Worm (Caenorhabditis elegans): Measurements from ENCODE around the gene abts-3.

The abts-3 gene

ce11 chrII:6147131-6147530 is 14.4 kb downstream of the abts-3 start:
- TF ChIP-seq let-526 (GFP tag; IDR thresholded peaks at IDR 0.05) (no peak), C17E4.6 (GFP tag; IDR thresholded peaks at IDR 0.05) (no peak), attf-3 (GFP tag; conservative IDR thresholded peaks at IDR 0.05) (no peak), ztf-18 (tag; optimal IDR thresholded peaks at IDR 0.05) (no peak), nhr-179 (tag; optimal IDR thresholded peaks at IDR 0.05) (no peak), B0261.1 (tag; optimal IDR thresholded peaks at IDR 0.05) (no peak), Y79H2A.3 (GFP tag; conservative IDR thresholded peaks at IDR 0.05) (no peak), hlh-12 (tag; optimal IDR thresholded peaks at IDR 0.05) (no peak), ztf-3 (GFP tag; optimal IDR thresholded peaks at IDR 0.05) (no peak), Y56A3A.18 (GFP tag; IDR thresholded peaks at IDR 0.05) (no peak)

DNA sequence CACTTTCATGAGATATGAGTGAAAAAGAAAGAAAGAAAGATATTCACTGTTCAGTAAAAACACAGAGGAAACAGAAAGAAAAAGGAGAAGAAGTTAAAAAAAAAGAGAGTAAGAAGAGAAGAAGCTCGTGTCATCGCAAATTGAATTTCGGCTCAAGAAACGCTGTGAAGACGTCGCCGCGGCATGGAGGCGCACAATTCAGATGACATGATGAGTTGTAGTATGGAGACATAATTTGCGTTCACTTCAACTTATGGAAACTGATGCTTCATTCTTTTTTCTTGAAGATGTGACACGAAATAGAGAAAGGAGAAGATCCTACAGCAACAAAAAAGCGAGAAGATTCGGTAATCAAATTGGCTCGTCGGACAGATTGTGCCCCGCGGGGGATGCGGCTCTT is 15.7 kb downstream of the abts-3 start:
- TF ChIP-seq ets-4 (GFP tag; optimal IDR thresholded peaks at IDR 0.05) (no peak), Y56A3A.18 (GFP tag; IDR thresholded peaks at IDR 0.05) (no peak), zim-3 (tag; optimal IDR thresholded peaks at IDR 0.05) (no peak), nhr-27 (tag; optimal IDR thresholded peaks at IDR 0.05) (no peak), nfyb-1 (GFP tag; IDR thresholded peaks at IDR 0.05) (no peak), egl-18 (GFP tag; IDR thresholded peaks at IDR 0.05) (no peak)

- TF ChIP-seq egrh-3 (GFP tag; IDR thresholded peaks at IDR 0.05) (peak; percentile 16; the same call in 1 of the 2 replicates), zfh-2 (GFP tag; conservative IDR thresholded peaks at IDR 0.05) (peak; percentile 71), egl-18 (GFP tag; IDR thresholded peaks at IDR 0.05) (no peak)
Measured at ce11 chrII:6149434-6149833, 16.7 kb downstream of the abts-3 start.

DNA sequence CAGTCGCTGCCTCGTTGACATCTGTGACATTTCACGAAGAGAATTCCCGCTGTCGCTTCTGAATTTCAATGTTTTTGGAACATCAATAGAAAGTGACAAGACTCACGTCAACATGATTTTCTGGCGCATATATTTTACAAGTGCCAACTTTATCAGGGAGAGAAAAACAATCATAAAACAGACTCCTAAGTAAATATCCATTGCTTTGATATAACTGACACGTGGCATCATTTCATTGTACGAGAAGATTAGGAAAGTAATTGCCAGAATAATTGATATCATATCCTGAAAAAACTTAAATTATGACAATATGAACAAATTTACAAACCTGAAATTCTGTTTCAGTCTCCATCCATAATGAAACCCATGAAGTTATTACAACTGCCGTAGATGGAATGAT is 25.4 kb downstream of the abts-3 start:
- no peak for TF ChIP-seq Y53G8AR.9 (GFP tag; conservative IDR thresholded peaks at IDR 0.05)
- no peak for TF ChIP-seq pha-4 (tag; optimal IDR thresholded peaks at IDR 0.05)
- no peak for TF ChIP-seq F57C9.4 (tag; optimal IDR thresholded peaks at IDR 0.05)
- TF ChIP-seq athp-1 (tag; optimal IDR thresholded peaks at IDR 0.05) = no peak

DNA sequence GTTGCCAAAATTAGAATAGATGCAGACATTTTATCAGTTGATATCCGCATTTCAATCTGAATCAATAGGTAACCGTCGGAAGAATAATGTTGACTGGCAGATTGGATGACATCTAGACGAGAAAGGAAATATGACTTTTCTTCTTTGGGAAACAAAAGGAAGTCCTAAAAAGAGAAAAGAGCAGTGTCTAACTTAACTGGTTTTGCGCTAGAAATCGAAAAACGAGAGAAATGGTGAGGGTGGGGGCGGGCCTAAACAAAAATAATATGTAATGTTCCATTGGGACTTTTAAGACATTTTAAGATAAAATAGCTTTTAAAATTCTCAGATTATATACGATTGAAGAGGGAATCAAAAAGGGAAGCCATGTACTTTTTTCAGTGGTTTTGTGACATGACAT is 28.3 kb downstream of the abts-3 start, which contains the start of gene exp-1:
Gene exp-1 (minus strand): TSS at position 101 of the 400 bp plus-strand sequence.
- TF ChIP-seq let-607 (tag; optimal IDR thresholded peaks at IDR 0.05) (no peak), snpc-3.4 (tag; optimal IDR thresholded peaks at IDR 0.05) (no peak), F33H1.4 (GFP tag; IDR thresholded peaks at IDR 0.05) (no peak), zfh-2 (GFP tag; conservative IDR thresholded peaks at IDR 0.05) (no peak), hmg-20 (GFP tag; IDR thresholded peaks at IDR 0.05) (no peak), C06A6.2 (GFP tag; conservative IDR thresholded peaks at IDR 0.05) (no peak)

- TF ChIP-seq F37B4.10 (GFP tag; IDR thresholded peaks at IDR 0.05) = no peak
- no peak for TF ChIP-seq gei-17 (GFP tag; optimal IDR thresholded peaks at IDR 0.05)
- no peak for TF ChIP-seq lir-1 (GFP tag; conservative IDR thresholded peaks at IDR 0.05)
- TF ChIP-seq egrh-3 (GFP tag; IDR thresholded peaks at IDR 0.05) = no peak
- no peak for TF ChIP-seq cebp-1 (GFP tag; IDR thresholded peaks at IDR 0.05)
- TF ChIP-seq cebp-1 (tag; optimal IDR thresholded peaks at IDR 0.05) = no peak
- TF ChIP-seq ztf-18 (tag; optimal IDR thresholded peaks at IDR 0.05) = no peak
- no peak for TF ChIP-seq K11D2.4 (GFP tag; IDR thresholded peaks at IDR 0.05)
- no peak for TF ChIP-seq ztf-22 (GFP tag; optimal IDR thresholded peaks at IDR 0.05)
- TF ChIP-seq attf-5 (GFP tag; optimal IDR thresholded peaks at IDR 0.05) = no peak
- TF ChIP-seq snpc-3.4 (tag; optimal IDR thresholded peaks at IDR 0.05) = no peak
- no peak for TF ChIP-seq ceh-100 (GFP tag; IDR thresholded peaks at IDR 0.05)
- TF ChIP-seq lin-54 (GFP tag; optimal IDR thresholded peaks at IDR 0.05) = no peak
- TF ChIP-seq zfh-2 (GFP tag; conservative IDR thresholded peaks at IDR 0.05) = no peak
- no peak for TF ChIP-seq cebp-2 (GFP tag; IDR thresholded peaks at IDR 0.05)
- no peak for TF ChIP-seq lin-26 (GFP tag; IDR thresholded peaks at IDR 0.05)
- no peak for TF ChIP-seq F57C9.4 (tag; optimal IDR thresholded peaks at IDR 0.05)
Measured at ce11 chrII:6165152-6165551, 32.5 kb downstream of the abts-3 start.

Data from whole organism, young adult.